Fruit fly (Drosophila melanogaster) whole organism, embryonic: ENCODE data around the gene CG3008.

Source experiments
- Antp ChIP-seq: fragments of 200-800 bp; sonication (Bioruptor generic); optimal IDR thresholded peaks from 3 replicates; lab custom pipeline; 2016; ENCODE audit warnings: missing biosample characterization, missing genetic modification characterization
- Atf3 ChIP-seq: fragments of 200-800 bp; sonication (Bioruptor generic); optimal IDR thresholded peaks from 3 replicates; lab custom pipeline; 2016; ENCODE audit warnings: missing biosample characterization, missing genetic modification characterization
- BEAF-32 ChIP-seq: fragments of 200-800 bp; sonication (Bioruptor generic); optimal IDR thresholded peaks from 3 replicates; lab custom pipeline; 2017; ENCODE audit warnings: missing biosample characterization, missing genetic modification characterization, mild to moderate bottlenecking, moderate library complexity, missing genetic modification reagents
- CG11398 ChIP-seq: fragments of 200-800 bp; sonication (Bioruptor generic); optimal IDR thresholded peaks from 2 replicates; lab custom pipeline; 2016; ENCODE audit warnings: missing biosample characterization, missing genetic modification characterization
- CG12155 ChIP-seq: fragments of 200-800 bp; sonication (Bioruptor generic); optimal IDR thresholded peaks from 3 replicates; lab custom pipeline; 2016; ENCODE audit warnings: missing biosample characterization, missing genetic modification characterization
- CG12219 ChIP-seq: fragments of 200-800 bp; sonication (Bioruptor generic); optimal IDR thresholded peaks from 3 replicates; lab custom pipeline; 2018; ENCODE audit warnings: missing biosample characterization, mild to moderate bottlenecking, missing genetic modification characterization
- CG13287 ChIP-seq: fragments of 200-800 bp; sonication (Bioruptor generic); IDR thresholded peaks from 2 replicates; pipeline ENCODE4 v1.3.6; 2022; ENCODE audit warnings: missing biosample characterization, missing genetic modification characterization; ENCODE audit not compliant: partially characterized antibody
- CG13624 ChIP-seq: fragments of 200-800 bp; sonication (Bioruptor generic); optimal IDR thresholded peaks from 2 replicates; lab custom pipeline; 2016; ENCODE audit warnings: missing biosample characterization, missing genetic modification characterization
- CG14050 ChIP-seq: fragments of 200-800 bp; sonication (Bioruptor generic); IDR thresholded peaks from 3 replicates; pipeline ENCODE4 v1.3.6; 2022; ENCODE audit warnings: missing biosample characterization, missing genetic modification characterization
- CG14667 ChIP-seq: fragments of 200-800 bp; sonication (Bioruptor generic); IDR thresholded peaks from 2 replicates; pipeline ENCODE4 v1.3.6; 2022; ENCODE audit warnings: missing biosample characterization, missing genetic modification characterization
- CG14860 ChIP-seq: fragments of 200-800 bp; sonication (Bioruptor generic); IDR thresholded peaks from 3 replicates; pipeline ENCODE4 v1.3.6; 2022; ENCODE audit warnings: missing biosample characterization, missing genetic modification characterization; ENCODE audit not compliant: partially characterized antibody
- CG17359 ChIP-seq: fragments of 200-800 bp; sonication (Bioruptor generic); optimal IDR thresholded peaks from 3 replicates; lab custom pipeline; 2018; ENCODE audit warnings: missing biosample characterization, mild to moderate bottlenecking, missing genetic modification characterization, moderate library complexity
- CG17912 ChIP-seq: fragments of 200-800 bp; sonication (Bioruptor generic); optimal IDR thresholded peaks from 2 replicates; lab custom pipeline; 2018; ENCODE audit warnings: missing biosample characterization, mild to moderate bottlenecking, missing genetic modification characterization
- CG18619 ChIP-seq: fragments of 200-800 bp; sonication (Bioruptor generic); optimal IDR thresholded peaks from 3 replicates; lab custom pipeline; 2017; ENCODE audit warnings: missing biosample characterization, mild to moderate bottlenecking, missing genetic modification characterization
- CG18764 ChIP-seq: fragments of 200-800 bp; sonication (Bioruptor generic); optimal IDR thresholded peaks from 3 replicates; lab custom pipeline; 2016; ENCODE audit warnings: missing biosample characterization, missing genetic modification characterization
- CG2875 ChIP-seq: fragments of 200-800 bp; sonication (Bioruptor generic); optimal IDR thresholded peaks from 2 replicates; lab custom pipeline; 2017; ENCODE audit warnings: missing biosample characterization, mild to moderate bottlenecking, missing genetic modification characterization, missing genetic modification reagents
- CG33213 ChIP-seq: fragments of 200-800 bp; sonication (Bioruptor generic); optimal IDR thresholded peaks from 3 replicates; lab custom pipeline; 2016; ENCODE audit warnings: missing biosample characterization, missing genetic modification characterization
- CG3847 ChIP-seq: fragments of 200-800 bp; sonication (Bioruptor generic); IDR thresholded peaks from 2 replicates; pipeline ENCODE4 v1.3.6; 2022; ENCODE audit warnings: missing biosample characterization, missing genetic modification characterization
- CG42726 ChIP-seq: fragments of 200-800 bp; sonication (Bioruptor generic); IDR thresholded peaks from 2 replicates; pipeline ENCODE4 v1.3.6; 2022; ENCODE audit warnings: missing biosample characterization, missing genetic modification characterization; ENCODE audit not compliant: partially characterized antibody
- CG4282 ChIP-seq: fragments of 200-800 bp; sonication (Bioruptor generic); optimal IDR thresholded peaks from 2 replicates; lab custom pipeline; 2016; ENCODE audit warnings: missing biosample characterization, missing genetic modification characterization
- CG4730 ChIP-seq: fragments of 200-800 bp; sonication (Bioruptor generic); IDR thresholded peaks from 2 replicates; pipeline ENCODE4 v1.3.6; 2022; ENCODE audit warnings: missing biosample characterization, missing genetic modification characterization
- CG5245 ChIP-seq: fragments of 200-800 bp; sonication (Bioruptor generic); optimal IDR thresholded peaks from 3 replicates; lab custom pipeline; 2016; ENCODE audit warnings: missing biosample characterization, missing genetic modification characterization
- CG5953 ChIP-seq: fragments of 200-800 bp; sonication (Bioruptor generic); IDR thresholded peaks from 2 replicates; pipeline ENCODE4 v1.3.6; 2022; ENCODE audit warnings: missing biosample characterization, missing genetic modification characterization
- CG7357 ChIP-seq: fragments of 200-800 bp; sonication (Bioruptor generic); IDR thresholded peaks from 3 replicates; pipeline ENCODE4 v1.3.6; 2022; ENCODE audit warnings: missing biosample characterization, missing genetic modification characterization
- Dll ChIP-seq: fragments of 200-800 bp; sonication (Bioruptor generic); IDR thresholded peaks from 4 replicates; pipeline ENCODE4 v1.3.6; 2022; ENCODE audit warnings: missing biosample characterization, missing genetic modification characterization; ENCODE audit not compliant: partially characterized antibody
- Fer3 ChIP-seq: fragments of 200-800 bp; sonication (Bioruptor generic); optimal IDR thresholded peaks from 2 replicates; lab custom pipeline; 2018; ENCODE audit warnings: missing biosample characterization, mild to moderate bottlenecking, missing genetic modification characterization, moderate library complexity
- Hr39 ChIP-seq: fragments of >200 bp; optimal IDR thresholded peaks from 2 replicates; lab custom pipeline; 2017
- Hr51 ChIP-seq, 2 experiments: fragments of 200-800 bp; sonication (Bioruptor generic); optimal IDR thresholded peaks; 2 replicates in 1 of 2; 3 replicates in 1 of 2; lab custom pipeline; 2016 to 2018; ENCODE audit warnings: missing biosample characterization in 2 of 2, missing genetic modification characterization in 2 of 2, mild to moderate bottlenecking in 1 of 2, moderate library complexity in 1 of 2
- MBD-R2 ChIP-seq: fragments of 200-800 bp; sonication (Bioruptor generic); IDR thresholded peaks from 2 replicates; pipeline ENCODE4 v1.3.6; 2022; ENCODE audit warnings: missing biosample characterization, missing genetic modification characterization
- NfI ChIP-seq: fragments of 200-800 bp; sonication (Bioruptor generic); optimal IDR thresholded peaks from 3 replicates; lab custom pipeline; 2018; ENCODE audit warnings: missing biosample characterization, mild to moderate bottlenecking, missing genetic modification characterization, moderate library complexity
- Xbp1 ChIP-seq: fragments of 200-800 bp; sonication (Bioruptor generic); optimal IDR thresholded peaks from 3 replicates; lab custom pipeline; 2016; ENCODE audit warnings: missing biosample characterization, mild to moderate bottlenecking, missing genetic modification characterization
- abd-A ChIP-seq: fragments of 200-800 bp; sonication (Bioruptor generic); optimal IDR thresholded peaks from 3 replicates; lab custom pipeline; 2019; ENCODE audit warnings: missing biosample characterization, mild to moderate bottlenecking, missing genetic modification characterization, moderate library complexity
- ash1 ChIP-seq: fragments of 200-800 bp; sonication (Bioruptor generic); optimal IDR thresholded peaks from 2 replicates; lab custom pipeline; 2018; ENCODE audit warnings: missing biosample characterization, mild to moderate bottlenecking, missing genetic modification characterization
- az2 ChIP-seq: fragments of 200-800 bp; sonication (Bioruptor generic); optimal IDR thresholded peaks from 3 replicates; lab custom pipeline; 2016; ENCODE audit warnings: missing biosample characterization, missing genetic modification characterization
- cg ChIP-seq: fragments of 200-800 bp; sonication (Bioruptor generic); optimal IDR thresholded peaks from 3 replicates; lab custom pipeline; 2019; ENCODE audit warnings: missing biosample characterization, mild to moderate bottlenecking, missing genetic modification characterization, moderate library complexity
- corto ChIP-seq: fragments of 200-800 bp; sonication (Bioruptor generic); optimal IDR thresholded peaks from 2 replicates; lab custom pipeline; 2016; ENCODE audit warnings: missing biosample characterization, mild to moderate bottlenecking, missing genetic modification characterization, moderate library complexity
- cwo ChIP-seq: fragments of 200-800 bp; sonication (Bioruptor generic); optimal IDR thresholded peaks from 3 replicates; lab custom pipeline; 2017; ENCODE audit warnings: missing biosample characterization, missing genetic modification characterization, mild to moderate bottlenecking, moderate library complexity, missing genetic modification reagents
- danr ChIP-seq: fragments of 200-800 bp; sonication (Bioruptor generic); IDR thresholded peaks from 2 replicates; pipeline ENCODE4 v1.3.6; 2022; ENCODE audit warnings: missing biosample characterization, missing genetic modification characterization
- dati ChIP-seq: fragments of 200-800 bp; sonication (Bioruptor generic); IDR thresholded peaks from 2 replicates; pipeline ENCODE4 v1.3.6; 2022; ENCODE audit warnings: missing biosample characterization, missing genetic modification characterization
- ems ChIP-seq: fragments of 200-800 bp; sonication (Bioruptor generic); optimal IDR thresholded peaks from 3 replicates; lab custom pipeline; 2016; ENCODE audit warnings: missing biosample characterization, missing genetic modification characterization
- gem ChIP-seq: fragments of 200-800 bp; sonication (Bioruptor generic); optimal IDR thresholded peaks from 2 replicates; lab custom pipeline; 2019; ENCODE audit warnings: missing biosample characterization, mild to moderate bottlenecking, missing genetic modification characterization, moderate library complexity
- klu ChIP-seq: fragments of 200-800 bp; sonication (Bioruptor generic); IDR thresholded peaks from 2 replicates; pipeline ENCODE4 v1.3.6; 2022; ENCODE audit warnings: missing biosample characterization, missing genetic modification characterization
- nerfin-2 ChIP-seq: fragments of 200-800 bp; sonication (Bioruptor generic); IDR thresholded peaks from 2 replicates; pipeline ENCODE4 v1.3.6; 2022; ENCODE audit warnings: missing biosample characterization, missing genetic modification characterization; ENCODE audit not compliant: partially characterized antibody
- prd ChIP-seq, 3 experiments: fragments of >200 bp in 2 of 3; fragments of 200-800 bp in 1 of 3; sonication (Bioruptor generic) in 1 of 3; optimal IDR thresholded peaks in 2 of 3; IDR thresholded peaks in 1 of 3; 2 replicates in 2 of 3; 3 replicates in 1 of 3; pipeline versions ENCODE4 v1.3.6 to Lab custom; 2017 to 2022; ENCODE audit warnings: missing biosample characterization in 1 of 3, missing genetic modification characterization in 1 of 3
- sim ChIP-seq: fragments of 200-800 bp; sonication (Bioruptor generic); IDR thresholded peaks from 2 replicates; pipeline ENCODE4 v1.3.6; 2022; ENCODE audit warnings: missing biosample characterization, missing genetic modification characterization
- so ChIP-seq: fragments of 200-800 bp; sonication (Bioruptor generic); IDR thresholded peaks from 3 replicates; pipeline ENCODE4 v1.3.6; 2022; ENCODE audit warnings: missing biosample characterization, missing genetic modification characterization
- tin ChIP-seq: fragments of 200-800 bp; sonication (Bioruptor generic); optimal IDR thresholded peaks from 3 replicates; lab custom pipeline; 2016; ENCODE audit warnings: missing biosample characterization, missing genetic modification characterization
- tup ChIP-seq: fragments of 200-800 bp; sonication (Bioruptor generic); optimal IDR thresholded peaks from 2 replicates; lab custom pipeline; 2016; ENCODE audit warnings: missing biosample characterization, mild to moderate bottlenecking, missing genetic modification characterization, moderate library complexity
- tx ChIP-seq: fragments of 200-800 bp; sonication (Bioruptor generic); optimal IDR thresholded peaks from 2 replicates; lab custom pipeline; 2016; ENCODE audit warnings: missing biosample characterization, missing genetic modification characterization

Gene CG3008

DNA sequence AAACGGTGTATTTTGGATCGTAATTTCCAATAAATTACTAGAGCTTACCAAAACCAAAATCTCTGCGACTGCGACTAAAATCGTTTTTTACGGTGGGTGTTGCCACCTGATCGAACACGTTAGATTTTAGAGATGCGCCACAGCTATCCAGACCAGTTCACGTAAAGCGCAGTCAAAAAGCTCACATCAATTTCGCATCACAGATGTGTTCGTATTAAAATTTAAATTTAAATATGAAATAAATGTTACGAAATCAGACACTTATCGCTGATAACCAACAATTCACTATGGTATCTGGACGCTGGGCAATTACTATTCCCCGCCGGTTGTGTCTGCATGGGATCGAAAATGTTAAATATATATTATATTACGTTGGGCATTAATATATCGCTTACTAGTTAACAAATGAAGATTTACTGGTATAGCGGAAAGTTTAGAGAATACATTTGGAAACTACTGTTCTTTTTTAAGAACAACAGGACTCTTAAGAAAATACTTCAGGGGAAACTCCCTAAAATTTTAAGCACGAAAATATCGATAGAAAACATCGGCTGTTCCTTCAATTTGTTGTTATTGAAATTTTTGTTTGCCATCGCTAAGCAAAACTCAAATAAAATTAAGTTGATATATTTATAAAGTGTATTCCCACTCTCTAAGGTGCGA lies 35.8 kb upstream of the CG3008 start, which contains the start of the genes mxt and CG11927 (continued):
- TF ChIP-seq CG4730 (no peak), prd (optimal IDR thresholded peaks at IDR 0.05; lab: Kevin White, UChicago) (no peak), prd (GFP tag; IDR thresholded peaks at IDR 0.05; lab: Robert Waterston, UW) (peak; percentile 65; the same call in 2 of the 3 replicates), cg (GFP tag; lab: Kevin White, UChicago) (no peak), CG42726 (GFP tag; lab: Robert Waterston, UW) (peak; percentile 85; the same call in 1 of the 2 replicates), CG17912 (no peak), so (no peak), Hr51 (GFP tag; optimal IDR thresholded peaks at IDR 0.05; lab: Kevin White, UChicago) (peak in 1 of 2 experiments; percentile 45), BEAF-32 (GFP tag; lab: Kevin White, UChicago) (peak; percentile 86), CG13287 (GFP tag; lab: Robert Waterston, UW) (peak; percentile 90), Dll (GFP tag; lab: Robert Waterston, UW) (peak; percentile 93), corto (GFP tag; lab: Kevin White, UChicago) (no peak), CG11398 (GFP tag; lab: Kevin White, UChicago) (no peak), CG7357 (0 out of 3 replicates have a peak, but pooled peaks have one; percentile 42), CG14667 (0 out of 2 replicates have a peak, but pooled peaks have one; percentile 19), CG18764 (GFP tag; lab: Kevin White, UChicago) (peak; percentile 37), CG5245 (GFP tag; lab: Kevin White, UChicago) (no peak), danr (GFP tag; lab: Robert Waterston, UW) (no peak), CG3847 (GFP tag; lab: Robert Waterston, UW) (peak; percentile 56), CG14860 (GFP tag; lab: Robert Waterston, UW) (peak; percentile 78), CG5953 (GFP tag; lab: Robert Waterston, UW) (no peak), ash1 (GFP tag; lab: Kevin White, UChicago) (no peak), CG14050 (no peak), CG4282 (no peak), CG12155 (GFP tag; lab: Kevin White, UChicago) (peak; percentile 71), Xbp1 (GFP tag; lab: Kevin White, UChicago) (peak; percentile 66), CG13624 (GFP tag; lab: Kevin White, UChicago) (no peak), CG12219 (GFP tag; lab: Kevin White, UChicago) (no peak), Antp (GFP tag; lab: Kevin White, UChicago) (peak; percentile 22), CG2875 (GFP tag; lab: Kevin White, UChicago) (no peak), CG17359 (tag; lab: Kevin White, UChicago) (peak; percentile 8), cwo (GFP tag; lab: Kevin White, UChicago) (no peak), NfI (GFP tag; lab: Kevin White, UChicago) (peak; percentile 53), CG33213 (GFP tag; lab: Kevin White, UChicago) (peak; percentile 5), tin (GFP tag; lab: Kevin White, UChicago) (peak; percentile 69), gem (tag; lab: Kevin White, UChicago) (no peak), nerfin-2 (peak; percentile 71), ems (no peak), Hr39 (lab: Kevin White, UChicago) (no peak), MBD-R2 (GFP tag; lab: Robert Waterston, UW) (peak; percentile 47), tx (GFP tag; lab: Kevin White, UChicago) (peak; percentile 43), Atf3 (GFP tag; lab: Kevin White, UChicago) (peak; percentile 12), sim (no peak), klu (GFP tag; lab: Robert Waterston, UW) (no peak), tup (GFP tag; lab: Kevin White, UChicago) (no peak), CG18619 (GFP tag; lab: Kevin White, UChicago) (peak; percentile 38), abd-A (tag; lab: Kevin White, UChicago) (no peak), az2 (GFP tag; lab: Kevin White, UChicago) (peak; percentile 68), dati (GFP tag; lab: Robert Waterston, UW) (no peak), Fer3 (peak; percentile 22)
